Worm (Caenorhabditis elegans) whole organism, late embryonic: ENCODE data around the gene arl-1.

Experiments
- ceh-45 ChIP-seq: fragments of 200-800 bp; sonication (Bioruptor generic); IDR thresholded peaks from 2 replicates; pipeline ENCODE4 v1.3.6; 2022; ENCODE audit warnings: missing genetic modification reagents, missing genetic modification characterization, missing compliant biosample characterization
- lim-6 ChIP-seq: sonication (generic microtip); optimal IDR thresholded peaks from 2 replicates; lab custom pipeline; 2016; ENCODE audit warnings: missing genetic modification characterization, missing compliant biosample characterization
- lin-11 ChIP-seq: fragments of 200-800 bp; sonication (Bioruptor generic); optimal IDR thresholded peaks from 2 replicates; lab custom pipeline; 2018; ENCODE audit warnings: mild to moderate bottlenecking, missing genetic modification characterization, missing compliant biosample characterization
- pha-4 ChIP-seq: fragments of 150-350 bp; optimal IDR thresholded peaks from 2 replicates; lab custom pipeline; 2018; ENCODE audit warnings: missing biosample characterization, missing genetic modification reagents, missing genetic modification characterization
- rnt-1 ChIP-seq: sonication (generic microtip); optimal IDR thresholded peaks from 2 replicates; lab custom pipeline; 2016; ENCODE audit warnings: missing genetic modification characterization, missing compliant biosample characterization
- sox-4 ChIP-seq: sonication (generic microtip); optimal IDR thresholded peaks from 2 replicates; lab custom pipeline; 2017; ENCODE audit warnings: mild to moderate bottlenecking, missing genetic modification characterization, inconsistent platforms, missing compliant biosample characterization

DNA sequence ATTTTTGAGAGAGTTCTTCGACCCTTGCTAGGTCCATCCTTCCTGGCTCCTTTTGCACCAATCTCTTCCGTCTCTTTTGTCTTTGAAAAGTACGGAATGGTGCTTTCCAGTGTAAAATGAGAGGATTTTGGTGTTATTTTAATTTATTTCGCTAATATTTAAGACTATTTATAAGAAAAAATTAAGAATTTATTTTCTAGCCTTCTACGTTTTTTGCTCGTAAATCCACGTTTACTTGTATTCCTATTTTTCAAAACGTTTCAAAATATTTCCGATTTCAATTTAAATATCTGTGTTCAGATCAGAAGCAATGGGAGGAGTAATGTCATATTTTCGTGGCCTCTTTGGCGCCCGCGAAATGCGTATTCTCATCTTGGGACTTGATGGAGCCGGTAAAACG is at the start of gene arl-1:
- no peak for TF ChIP-seq lim-6 (tag; lab: Kevin White, UChicago)
- no peak for TF ChIP-seq ceh-45 (GFP tag; lab: Robert Waterston, UW)
- no peak for TF ChIP-seq sox-4 (tag; lab: Kevin White, UChicago)
- TF ChIP-seq lin-11, result no peak
- TF ChIP-seq pha-4 (tag; lab: Kevin White, UChicago), result no peak
- TF ChIP-seq rnt-1 (tag; lab: Kevin White, UChicago), result no peak
